Fruit fly (Drosophila melanogaster) whole organism, embryonic: ENCODE data around the gene CG31268.

Source experiments
- CG10462 ChIP-seq: fragments of 200-800 bp; sonication (Bioruptor generic); optimal IDR thresholded peaks from 2 replicates; lab custom pipeline; 2016; ENCODE audit warnings: missing biosample characterization, missing genetic modification characterization
- CG10654 ChIP-seq: fragments of 200-800 bp; sonication (Bioruptor generic); optimal IDR thresholded peaks from 2 replicates; lab custom pipeline; 2016; ENCODE audit warnings: missing biosample characterization, missing genetic modification characterization
- CG12236 ChIP-seq: fragments of 200-800 bp; sonication (Bioruptor generic); optimal IDR thresholded peaks from 2 replicates; lab custom pipeline; 2016; ENCODE audit warnings: missing biosample characterization, missing genetic modification characterization
- CG12391 ChIP-seq: fragments of 200-800 bp; sonication (Bioruptor generic); optimal IDR thresholded peaks from 3 replicates; lab custom pipeline; 2018; ENCODE audit warnings: missing biosample characterization, mild to moderate bottlenecking, missing genetic modification characterization, moderate library complexity
- CG13775 ChIP-seq: fragments of 200-800 bp; sonication (Bioruptor generic); optimal IDR thresholded peaks from 3 replicates; lab custom pipeline; 2017; ENCODE audit warnings: missing biosample characterization, mild to moderate bottlenecking, missing genetic modification characterization
- CG14050 ChIP-seq: fragments of 200-800 bp; sonication (Bioruptor generic); IDR thresholded peaks from 3 replicates; pipeline ENCODE4 v1.3.6; 2022; ENCODE audit warnings: missing biosample characterization, missing genetic modification characterization
- CG1647 ChIP-seq: fragments of 200-800 bp; sonication (Bioruptor generic); optimal IDR thresholded peaks from 3 replicates; lab custom pipeline; 2016; ENCODE audit warnings: missing biosample characterization, missing genetic modification characterization
- CG1792 ChIP-seq: fragments of 200-800 bp; sonication (Bioruptor generic); optimal IDR thresholded peaks from 2 replicates; lab custom pipeline; 2016; ENCODE audit warnings: missing biosample characterization, missing genetic modification characterization
- CG18476 ChIP-seq: fragments of 200-800 bp; sonication (Bioruptor generic); optimal IDR thresholded peaks from 2 replicates; lab custom pipeline; 2016; ENCODE audit warnings: missing biosample characterization, mild to moderate bottlenecking, missing genetic modification characterization
- CG18619 ChIP-seq: fragments of 200-800 bp; sonication (Bioruptor generic); optimal IDR thresholded peaks from 3 replicates; lab custom pipeline; 2017; ENCODE audit warnings: missing biosample characterization, mild to moderate bottlenecking, missing genetic modification characterization
- CG2889 ChIP-seq: fragments of 200-800 bp; sonication (Bioruptor generic); IDR thresholded peaks from 3 replicates; pipeline ENCODE4 v1.3.6; 2022; ENCODE audit warnings: missing biosample characterization, missing genetic modification characterization
- CG3065 ChIP-seq: fragments of 200-800 bp; sonication (Bioruptor generic); optimal IDR thresholded peaks from 2 replicates; lab custom pipeline; 2016; ENCODE audit warnings: missing biosample characterization, missing genetic modification characterization
- CG34422 ChIP-seq: fragments of 200-800 bp; sonication (Bioruptor generic); IDR thresholded peaks from 3 replicates; pipeline ENCODE4 v1.3.6; 2022; ENCODE audit warnings: missing biosample characterization, missing genetic modification characterization
- CG4820 ChIP-seq: fragments of 200-800 bp; sonication (Bioruptor generic); optimal IDR thresholded peaks from 3 replicates; lab custom pipeline; 2016; ENCODE audit warnings: missing biosample characterization, missing genetic modification characterization
- CG5953 ChIP-seq: fragments of 200-800 bp; sonication (Bioruptor generic); IDR thresholded peaks from 2 replicates; pipeline ENCODE4 v1.3.6; 2022; ENCODE audit warnings: missing biosample characterization, missing genetic modification characterization
- CG6254 ChIP-seq: fragments of 200-800 bp; sonication (Bioruptor generic); optimal IDR thresholded peaks from 3 replicates; lab custom pipeline; 2017; ENCODE audit warnings: mild to moderate bottlenecking, missing biosample characterization, missing genetic modification reagents, missing genetic modification characterization
- CG6654 ChIP-seq: fragments of 200-800 bp; sonication (Bioruptor generic); optimal IDR thresholded peaks from 2 replicates; lab custom pipeline; 2017; ENCODE audit warnings: missing biosample characterization, mild to moderate bottlenecking, missing genetic modification characterization
- CG6683 ChIP-seq: fragments of 200-800 bp; sonication (Bioruptor generic); optimal IDR thresholded peaks from 2 replicates; lab custom pipeline; 2017; ENCODE audit warnings: missing biosample characterization, mild to moderate bottlenecking, missing genetic modification characterization, missing genetic modification reagents
- Deaf1 ChIP-seq: fragments of 200-800 bp; optimal IDR thresholded peaks from 3 replicates; lab custom pipeline; 2019; ENCODE audit warnings: missing biosample characterization, mild to moderate bottlenecking, missing genetic modification characterization, moderate library complexity
- Doc2 ChIP-seq: fragments of 200-800 bp; sonication (Bioruptor generic); IDR thresholded peaks from 2 replicates; pipeline ENCODE4 v1.3.6; 2022; ENCODE audit warnings: missing biosample characterization, missing genetic modification characterization
- Eip74EF ChIP-seq, 2 experiments: fragments of 200-800 bp in 1 of 2; fragments of >200 bp in 1 of 2; sonication (Bioruptor generic) in 1 of 2; optimal IDR thresholded peaks; 2 replicates each; lab custom pipeline; 2017 to 2019; ENCODE audit warnings: missing biosample characterization in 2 of 2, missing genetic modification characterization in 2 of 2, mild to moderate bottlenecking in 1 of 2, moderate library complexity in 1 of 2
- Ets97D ChIP-seq: fragments of 200-800 bp; sonication (Bioruptor generic); optimal IDR thresholded peaks from 3 replicates; lab custom pipeline; 2016; ENCODE audit warnings: missing biosample characterization, missing genetic modification characterization
- Gug ChIP-seq: fragments of 200-800 bp; sonication (Bioruptor generic); IDR thresholded peaks from 4 replicates; pipeline ENCODE4 v1.3.6; 2022; ENCODE audit warnings: missing biosample characterization, missing genetic modification characterization
- Hr78 ChIP-seq, 2 experiments: fragments of 200-800 bp in 1 of 2; fragments of >200 bp in 1 of 2; sonication (Bioruptor generic) in 1 of 2; optimal IDR thresholded peaks; 2 replicates each; lab custom pipeline; 2017 to 2019; ENCODE audit warnings: missing biosample characterization in 2 of 2, missing genetic modification characterization in 2 of 2, mild to moderate bottlenecking in 1 of 2, moderate library complexity in 1 of 2
- Meics ChIP-seq: fragments of 200-800 bp; sonication (Bioruptor generic); optimal IDR thresholded peaks from 2 replicates; lab custom pipeline; 2017; ENCODE audit warnings: missing biosample characterization, mild to moderate bottlenecking, missing genetic modification characterization
- Oli ChIP-seq: fragments of 200-800 bp; sonication (Bioruptor generic); optimal IDR thresholded peaks from 2 replicates; lab custom pipeline; 2018; ENCODE audit warnings: missing biosample characterization, mild to moderate bottlenecking, missing genetic modification characterization, moderate library complexity
- Vsx1 ChIP-seq: fragments of 200-800 bp; sonication (Bioruptor generic); optimal IDR thresholded peaks from 2 replicates; lab custom pipeline; 2017; ENCODE audit warnings: missing biosample characterization, mild to moderate bottlenecking, missing genetic modification characterization, missing genetic modification reagents
- ab ChIP-seq: fragments of 200-800 bp; sonication (Bioruptor generic); optimal IDR thresholded peaks from 2 replicates; lab custom pipeline; 2016; ENCODE audit warnings: missing biosample characterization, missing genetic modification characterization
- ac ChIP-seq: fragments of 200-800 bp; sonication (Bioruptor generic); optimal IDR thresholded peaks from 3 replicates; lab custom pipeline; 2017; ENCODE audit warnings: missing biosample characterization, mild to moderate bottlenecking, missing genetic modification characterization
- al ChIP-seq: fragments of 200-800 bp; sonication (Bioruptor generic); IDR thresholded peaks from 2 replicates; pipeline ENCODE4 v1.3.6; 2022; ENCODE audit warnings: missing biosample characterization, missing genetic modification characterization
- bigmax ChIP-seq: fragments of 200-800 bp; sonication (Bioruptor generic); optimal IDR thresholded peaks from 2 replicates; lab custom pipeline; 2018; ENCODE audit warnings: missing biosample characterization, mild to moderate bottlenecking, missing genetic modification characterization
- ci ChIP-seq: fragments of 200-800 bp; sonication (Bioruptor generic); IDR thresholded peaks from 3 replicates; pipeline ENCODE4 v1.3.6; 2022; ENCODE audit warnings: missing biosample characterization, missing genetic modification characterization
- crp ChIP-seq, 2 experiments: fragments of 200-800 bp; sonication (Bioruptor generic); optimal IDR thresholded peaks; 2 replicates in 1 of 2; 3 replicates in 1 of 2; lab custom pipeline; 2017; ENCODE audit warnings: missing biosample characterization in 2 of 2, missing genetic modification characterization in 2 of 2, mild to moderate bottlenecking in 1 of 2, moderate library complexity in 1 of 2
- dpn ChIP-seq, 2 experiments: fragments of 200-800 bp; sonication (Bioruptor generic); optimal IDR thresholded peaks; 3 replicates each; lab custom pipeline; 2016; ENCODE audit warnings: missing biosample characterization in 2 of 2, missing genetic modification characterization in 2 of 2
- grn ChIP-seq: fragments of 200-800 bp; sonication (Bioruptor generic); optimal IDR thresholded peaks from 3 replicates; lab custom pipeline; 2017; ENCODE audit warnings: missing biosample characterization, missing genetic modification characterization
- knrl ChIP-seq: fragments of 200-800 bp; sonication (Bioruptor generic); IDR thresholded peaks from 3 replicates; pipeline ENCODE4 v1.3.6; 2022; ENCODE audit warnings: missing biosample characterization, missing genetic modification characterization; ENCODE audit not compliant: partially characterized antibody
- onecut ChIP-seq: fragments of 200-800 bp; sonication (Bioruptor generic); IDR thresholded peaks from 2 replicates; pipeline ENCODE4 v1.3.6; 2022; ENCODE audit warnings: missing biosample characterization, missing genetic modification characterization
- peb ChIP-seq: fragments of 200-800 bp; sonication (Bioruptor generic); IDR thresholded peaks from 2 replicates; pipeline ENCODE4 v1.3.6; 2022; ENCODE audit warnings: missing biosample characterization, missing genetic modification characterization
- pzg ChIP-seq: fragments of 200-800 bp; sonication (Bioruptor generic); optimal IDR thresholded peaks from 3 replicates; lab custom pipeline; 2018; ENCODE audit warnings: missing biosample characterization, mild to moderate bottlenecking, missing genetic modification characterization, moderate library complexity
- ranshi ChIP-seq: fragments of 200-800 bp; sonication (Bioruptor generic); IDR thresholded peaks from 2 replicates; pipeline ENCODE4 v1.3.6; 2022; ENCODE audit warnings: missing biosample characterization, missing genetic modification characterization
- repo ChIP-seq: fragments of 200-800 bp; sonication (Bioruptor generic); optimal IDR thresholded peaks from 2 replicates; lab custom pipeline; 2016; ENCODE audit warnings: missing biosample characterization, missing genetic modification characterization
- schlank ChIP-seq: fragments of 200-800 bp; sonication (Bioruptor generic); optimal IDR thresholded peaks from 2 replicates; lab custom pipeline; 2018; ENCODE audit warnings: missing biosample characterization, mild to moderate bottlenecking, missing genetic modification characterization
- slp2 ChIP-seq: fragments of 200-800 bp; sonication (Bioruptor generic); optimal IDR thresholded peaks from 2 replicates; lab custom pipeline; 2016; ENCODE audit warnings: missing biosample characterization, missing genetic modification characterization
- trem ChIP-seq: fragments of 200-800 bp; optimal IDR thresholded peaks from 3 replicates; lab custom pipeline; 2019; ENCODE audit warnings: missing biosample characterization, mild to moderate bottlenecking, missing genetic modification characterization, moderate library complexity
- tx ChIP-seq: fragments of 200-800 bp; sonication (Bioruptor generic); optimal IDR thresholded peaks from 2 replicates; lab custom pipeline; 2016; ENCODE audit warnings: missing biosample characterization, missing genetic modification characterization
- zen ChIP-seq: fragments of 200-800 bp; sonication (Bioruptor generic); optimal IDR thresholded peaks from 3 replicates; lab custom pipeline; 2018; ENCODE audit warnings: missing biosample characterization, mild to moderate bottlenecking, missing genetic modification characterization, moderate library complexity
- zfh1 ChIP-seq: fragments of 200-800 bp; sonication (Bioruptor generic); IDR thresholded peaks from 3 replicates; pipeline ENCODE4 v1.3.6; 2022; ENCODE audit warnings: missing biosample characterization, missing genetic modification characterization
- zfh2 ChIP-seq: fragments of 200-800 bp; sonication (Bioruptor generic); optimal IDR thresholded peaks from 2 replicates; lab custom pipeline; 2016; ENCODE audit warnings: missing biosample characterization, missing genetic modification characterization

Gene CG31268

dm6 chr3R:16986181-16987074 lies 45.2 kb upstream of the CG31268 start (continued):
- peak; percentile 10 for TF ChIP-seq ac (GFP tag; lab: Kevin White, UChicago)
- TF ChIP-seq CG12236 = peak; percentile 72
- peak; percentile 97 for TF ChIP-seq al (GFP tag; lab: Robert Waterston, UW)
- TF ChIP-seq CG34422 (GFP tag; lab: Robert Waterston, UW) = peak; percentile 97
- TF ChIP-seq CG6254 (GFP tag; lab: Kevin White, UChicago) = peak; percentile 25
- TF ChIP-seq crp (GFP tag; optimal IDR thresholded peaks at IDR 0.05; lab: Kevin White, UChicago) = peak in 1 of 2 experiments; percentile 62
- no peak for TF ChIP-seq knrl (GFP tag; lab: Robert Waterston, UW)
- TF ChIP-seq slp2 (GFP tag; lab: Kevin White, UChicago) = peak; percentile 90
- peak; percentile 83 for TF ChIP-seq CG13775 (GFP tag; lab: Kevin White, UChicago)
- peak; percentile 92 for TF ChIP-seq Doc2
- peak; percentile 70 for TF ChIP-seq CG4820 (GFP tag; lab: Kevin White, UChicago)
- peak; percentile 98 for TF ChIP-seq zfh2 (GFP tag; lab: Kevin White, UChicago)
- peak; percentile 46 for TF ChIP-seq bigmax (GFP tag; lab: Kevin White, UChicago)
- TF ChIP-seq onecut (GFP tag; lab: Robert Waterston, UW) = peak; percentile 76
- TF ChIP-seq CG6654 = peak; percentile 52
- TF ChIP-seq Gug (GFP tag; lab: Robert Waterston, UW) = peak; percentile 98
- peak; percentile 94 for TF ChIP-seq zfh1
- TF ChIP-seq Deaf1 (tag; lab: Kevin White, UChicago) = peak; percentile 72
- peak; percentile 92 for TF ChIP-seq CG5953
- peak; percentile 57 for TF ChIP-seq zen
- TF ChIP-seq CG12391 (tag; lab: Kevin White, UChicago) = peak; percentile 81
- peak; percentile 95 for TF ChIP-seq CG14050 (GFP tag; lab: Robert Waterston, UW)
- peak; percentile 76 for TF ChIP-seq grn
- TF ChIP-seq CG3065 (GFP tag; lab: Kevin White, UChicago) = peak; percentile 41
- TF ChIP-seq peb = peak; percentile 84
- TF ChIP-seq CG1647 = peak; percentile 94
- TF ChIP-seq dpn (GFP tag; optimal IDR thresholded peaks at IDR 0.05; lab: Kevin White, UChicago) = peak; percentile 97
- TF ChIP-seq Eip74EF (GFP tag; optimal IDR thresholded peaks at IDR 0.05; lab: Kevin White, UChicago) = peak in 1 of 2 experiments; percentile 87
- peak; percentile 82 for TF ChIP-seq CG18476
- TF ChIP-seq Meics = peak; percentile 95
- TF ChIP-seq CG2889 (GFP tag; lab: Robert Waterston, UW) = peak; percentile 97
- TF ChIP-seq CG10462 (GFP tag; lab: Kevin White, UChicago) = peak; percentile 69
- TF ChIP-seq CG1792 (GFP tag; lab: Kevin White, UChicago) = peak; percentile 94
- TF ChIP-seq schlank (tag; lab: Kevin White, UChicago) = peak; percentile 97
- TF ChIP-seq Hr78 (GFP tag; optimal IDR thresholded peaks at IDR 0.05; lab: Kevin White, UChicago) = peak in 1 of 2 experiments; percentile 70
- TF ChIP-seq ci (GFP tag; lab: Robert Waterston, UW) = peak; percentile 96
- TF ChIP-seq Ets97D (GFP tag; lab: Kevin White, UChicago) = peak; percentile 84
- peak; percentile 91 for TF ChIP-seq tx
- peak; percentile 91 for TF ChIP-seq Oli (tag; lab: Kevin White, UChicago)
- TF ChIP-seq CG10654 (GFP tag; lab: Kevin White, UChicago) = peak; percentile 86
- peak; percentile 73 for TF ChIP-seq Vsx1 (GFP tag; lab: Kevin White, UChicago)
- TF ChIP-seq CG18619 (GFP tag; lab: Kevin White, UChicago) = peak; percentile 94
- TF ChIP-seq ranshi (GFP tag; lab: Robert Waterston, UW) = peak; percentile 93
- TF ChIP-seq repo (GFP tag; lab: Kevin White, UChicago) = peak; percentile 87
- TF ChIP-seq CG6683 (GFP tag; lab: Kevin White, UChicago) = peak; percentile 91
- peak; percentile 36 for TF ChIP-seq pzg
- peak; percentile 21 for TF ChIP-seq trem (tag; lab: Kevin White, UChicago)
- TF ChIP-seq ab (GFP tag; lab: Kevin White, UChicago) = peak; percentile 91
